Fruit fly (Drosophila melanogaster) whole organism, embryonic: Measurements from ENCODE around the gene pigs.

ENCODE experiments used
- Bdp1 ChIP-seq: fragments of 200-800 bp; sonication (Bioruptor generic); optimal IDR thresholded peaks from 3 replicates; lab custom pipeline; 2016; ENCODE audit warnings: missing biosample characterization, missing genetic modification characterization
- CG10209 ChIP-seq: fragments of 200-800 bp; sonication (Bioruptor generic); optimal IDR thresholded peaks from 3 replicates; lab custom pipeline; 2017; ENCODE audit warnings: missing biosample characterization, mild to moderate bottlenecking, missing genetic modification characterization, missing genetic modification reagents
- CG11695 ChIP-seq: fragments of 200-800 bp; sonication (Bioruptor generic); IDR thresholded peaks from 3 replicates; pipeline ENCODE4 v1.3.6; 2022; ENCODE audit warnings: missing biosample characterization, missing genetic modification characterization
- CG12744 ChIP-seq: fragments of 200-800 bp; sonication (Bioruptor generic); optimal IDR thresholded peaks from 2 replicates; lab custom pipeline; 2016; ENCODE audit warnings: missing biosample characterization, missing genetic modification characterization
- CG13123 ChIP-seq: fragments of 200-800 bp; sonication (Bioruptor generic); optimal IDR thresholded peaks from 2 replicates; lab custom pipeline; 2016; ENCODE audit warnings: missing biosample characterization, missing genetic modification characterization
- CG13296 ChIP-seq: fragments of 200-800 bp; sonication (Bioruptor generic); optimal IDR thresholded peaks from 3 replicates; lab custom pipeline; 2018; ENCODE audit warnings: missing biosample characterization, mild to moderate bottlenecking, missing genetic modification characterization
- CG14014 ChIP-seq: fragments of 200-800 bp; sonication (Bioruptor generic); IDR thresholded peaks from 2 replicates; pipeline ENCODE4 v1.3.6; 2022; ENCODE audit warnings: missing biosample characterization, missing genetic modification characterization
- CG15269 ChIP-seq: fragments of 200-800 bp; sonication (Bioruptor generic); optimal IDR thresholded peaks from 2 replicates; lab custom pipeline; 2018; ENCODE audit warnings: missing biosample characterization, mild to moderate bottlenecking, missing genetic modification characterization, moderate library complexity
- CG15696 ChIP-seq: fragments of 200-800 bp; sonication (Bioruptor generic); optimal IDR thresholded peaks from 2 replicates; lab custom pipeline; 2019; ENCODE audit warnings: missing biosample characterization, mild to moderate bottlenecking, missing genetic modification characterization, moderate library complexity
- CG16863 ChIP-seq: fragments of 200-800 bp; sonication (Bioruptor generic); optimal IDR thresholded peaks from 3 replicates; lab custom pipeline; 2016; ENCODE audit warnings: missing biosample characterization, missing genetic modification characterization
- CG18262 ChIP-seq: fragments of 200-800 bp; optimal IDR thresholded peaks from 3 replicates; lab custom pipeline; 2019; ENCODE audit warnings: missing biosample characterization, mild to moderate bottlenecking, missing genetic modification characterization, moderate library complexity
- CG18764 ChIP-seq: fragments of 200-800 bp; sonication (Bioruptor generic); optimal IDR thresholded peaks from 3 replicates; lab custom pipeline; 2016; ENCODE audit warnings: missing biosample characterization, missing genetic modification characterization
- CG2889 ChIP-seq: fragments of 200-800 bp; sonication (Bioruptor generic); IDR thresholded peaks from 3 replicates; pipeline ENCODE4 v1.3.6; 2022; ENCODE audit warnings: missing biosample characterization, missing genetic modification characterization
- CG31388 ChIP-seq: fragments of 200-800 bp; sonication (Bioruptor generic); optimal IDR thresholded peaks from 2 replicates; lab custom pipeline; 2016; ENCODE audit warnings: missing biosample characterization, missing genetic modification characterization
- CG43689 ChIP-seq: fragments of 200-800 bp; sonication (Bioruptor generic); IDR thresholded peaks from 2 replicates; pipeline ENCODE4 v1.3.6; 2022; ENCODE audit warnings: missing biosample characterization, missing genetic modification characterization
- CG4707 ChIP-seq: fragments of 200-800 bp; sonication (Bioruptor generic); optimal IDR thresholded peaks from 2 replicates; lab custom pipeline; 2018; ENCODE audit warnings: missing biosample characterization, mild to moderate bottlenecking, missing genetic modification characterization, moderate library complexity
- CG6765 ChIP-seq: fragments of 200-800 bp; sonication (Bioruptor generic); optimal IDR thresholded peaks from 3 replicates; lab custom pipeline; 2017; ENCODE audit warnings: missing biosample characterization, mild to moderate bottlenecking, missing genetic modification characterization
- CG7271 ChIP-seq: fragments of 200-800 bp; sonication (Bioruptor generic); optimal IDR thresholded peaks from 2 replicates; lab custom pipeline; 2018; ENCODE audit warnings: missing biosample characterization, mild to moderate bottlenecking, missing genetic modification characterization, moderate library complexity
- CG9797 ChIP-seq: fragments of 200-800 bp; sonication (Bioruptor generic); optimal IDR thresholded peaks from 3 replicates; lab custom pipeline; 2018; ENCODE audit warnings: missing biosample characterization, mild to moderate bottlenecking, missing genetic modification characterization
- CTCF ChIP-seq: fragments of 200-800 bp; sonication (Bioruptor generic); optimal IDR thresholded peaks from 2 replicates; lab custom pipeline; 2017; ENCODE audit warnings: missing biosample characterization, mild to moderate bottlenecking, missing genetic modification characterization, moderate library complexity
- Dad ChIP-seq: fragments of 200-800 bp; sonication (Bioruptor generic); optimal IDR thresholded peaks from 3 replicates; lab custom pipeline; 2016; ENCODE audit warnings: missing biosample characterization, missing genetic modification characterization
- Dp ChIP-seq: fragments of 200-800 bp; sonication (Bioruptor generic); optimal IDR thresholded peaks from 2 replicates; lab custom pipeline; 2018; ENCODE audit warnings: missing biosample characterization, mild to moderate bottlenecking, missing genetic modification characterization, moderate library complexity
- H2.0 ChIP-seq: fragments of 200-800 bp; sonication (Bioruptor generic); IDR thresholded peaks from 2 replicates; pipeline ENCODE4 v1.3.6; 2022; ENCODE audit warnings: missing biosample characterization, missing genetic modification characterization
- Lpt ChIP-seq: fragments of >200 bp; optimal IDR thresholded peaks from 2 replicates; lab custom pipeline; 2018; ENCODE audit warnings: missing biosample characterization, missing genetic modification characterization
- Med ChIP-seq: fragments of 200-800 bp; sonication (Bioruptor generic); peaks from one replicate; lab custom pipeline; 2016; ENCODE audit warnings: missing biosample characterization, missing genetic modification characterization, mild to moderate bottlenecking, inconsistent platforms, moderate library complexity
- NC2α ChIP-seq: fragments of 200-800 bp; sonication (Bioruptor generic); optimal IDR thresholded peaks from 2 replicates; lab custom pipeline; 2016; ENCODE audit warnings: missing biosample characterization, missing genetic modification characterization
- Oaz ChIP-seq: fragments of 200-800 bp; sonication (Bioruptor generic); IDR thresholded peaks from 2 replicates; pipeline ENCODE4 v1.3.6; 2022; ENCODE audit warnings: missing biosample characterization, missing genetic modification characterization
- Oli ChIP-seq: fragments of 200-800 bp; sonication (Bioruptor generic); optimal IDR thresholded peaks from 2 replicates; lab custom pipeline; 2018; ENCODE audit warnings: missing biosample characterization, mild to moderate bottlenecking, missing genetic modification characterization, moderate library complexity
- Ssrp ChIP-seq: fragments of 200-800 bp; sonication (Bioruptor generic); optimal IDR thresholded peaks from 2 replicates; lab custom pipeline; 2018; ENCODE audit warnings: missing biosample characterization, mild to moderate bottlenecking, missing genetic modification characterization, moderate library complexity
- Stat92E ChIP-seq, 3 experiments: fragments of >200 bp in 2 of 3; fragments of 200-800 bp in 1 of 3; sonication (Bioruptor generic) in 1 of 3; optimal IDR thresholded peaks; 2 replicates each; lab custom pipeline; 2017 to 2019; ENCODE audit warnings: missing biosample characterization in 3 of 3, missing genetic modification characterization in 3 of 3, mild to moderate bottlenecking in 1 of 3, moderate library complexity in 1 of 3
- Trl ChIP-seq, 3 experiments: fragments of >200 bp in 2 of 3; fragments of 200-800 bp in 1 of 3; sonication (Bioruptor generic) in 1 of 3; optimal IDR thresholded peaks; 2 replicates in 1 of 3; 3 replicates in 2 of 3; lab custom pipeline; 2016 to 2017; ENCODE audit warnings: missing biosample characterization in 1 of 3, missing genetic modification characterization in 1 of 3
- Xrp1 ChIP-seq: fragments of 200-800 bp; sonication (Bioruptor generic); IDR thresholded peaks from 2 replicates; pipeline ENCODE4 v1.3.6; 2022; ENCODE audit warnings: missing biosample characterization, missing genetic modification characterization
- ab ChIP-seq: fragments of 200-800 bp; sonication (Bioruptor generic); optimal IDR thresholded peaks from 2 replicates; lab custom pipeline; 2016; ENCODE audit warnings: missing biosample characterization, missing genetic modification characterization
- btn ChIP-seq: fragments of 200-800 bp; sonication (Bioruptor generic); optimal IDR thresholded peaks from 2 replicates; lab custom pipeline; 2016; ENCODE audit warnings: missing biosample characterization, missing genetic modification characterization
- cg ChIP-seq: fragments of 200-800 bp; sonication (Bioruptor generic); optimal IDR thresholded peaks from 3 replicates; lab custom pipeline; 2019; ENCODE audit warnings: missing biosample characterization, mild to moderate bottlenecking, missing genetic modification characterization, moderate library complexity
- crc ChIP-seq: fragments of 200-800 bp; sonication (Bioruptor generic); optimal IDR thresholded peaks from 2 replicates; lab custom pipeline; 2016; ENCODE audit warnings: missing biosample characterization, missing genetic modification characterization
- da ChIP-seq: fragments of 200-800 bp; sonication (Bioruptor generic); optimal IDR thresholded peaks from 2 replicates; lab custom pipeline; 2016; ENCODE audit warnings: missing biosample characterization, missing genetic modification characterization
- dimm ChIP-seq: fragments of 200-800 bp; sonication (Bioruptor generic); IDR thresholded peaks from 2 replicates; pipeline ENCODE4 v1.3.6; 2022; ENCODE audit warnings: missing biosample characterization, missing genetic modification characterization
- esg ChIP-seq: fragments of 200-800 bp; sonication (Bioruptor generic); conservative IDR thresholded peaks from 2 replicates; pipeline ENCODE4 v1.3.6; 2022; ENCODE audit warnings: missing biosample characterization, missing genetic modification characterization
- ken ChIP-seq: fragments of 200-800 bp; sonication (Bioruptor generic); IDR thresholded peaks from 3 replicates; pipeline ENCODE4 v1.3.6; 2022; ENCODE audit warnings: missing biosample characterization, missing genetic modification characterization
- mirr ChIP-seq: fragments of 200-800 bp; sonication (Bioruptor generic); optimal IDR thresholded peaks from 3 replicates; lab custom pipeline; 2018; ENCODE audit warnings: missing biosample characterization, mild to moderate bottlenecking, missing genetic modification characterization
- sna ChIP-seq: fragments of 200-800 bp; sonication (Bioruptor generic); IDR thresholded peaks from 2 replicates; pipeline ENCODE4 v1.3.6; 2022; ENCODE audit warnings: missing biosample characterization, missing genetic modification characterization; ENCODE audit not compliant: partially characterized antibody
- tap ChIP-seq: fragments of 200-800 bp; optimal IDR thresholded peaks from 3 replicates; lab custom pipeline; 2019; ENCODE audit warnings: missing biosample characterization, mild to moderate bottlenecking, missing genetic modification characterization, moderate library complexity
- tup ChIP-seq: fragments of 200-800 bp; sonication (Bioruptor generic); optimal IDR thresholded peaks from 2 replicates; lab custom pipeline; 2016; ENCODE audit warnings: missing biosample characterization, mild to moderate bottlenecking, missing genetic modification characterization, moderate library complexity
- usp ChIP-seq: fragments of >200 bp; optimal IDR thresholded peaks from 2 replicates; lab custom pipeline; 2017; ENCODE audit warnings: missing biosample characterization, missing genetic modification characterization
- wor ChIP-seq: fragments of 200-800 bp; sonication (Bioruptor generic); IDR thresholded peaks from 2 replicates; pipeline ENCODE4 v1.3.6; 2022; ENCODE audit warnings: missing biosample characterization, missing genetic modification characterization
- zfh1 ChIP-seq: fragments of 200-800 bp; sonication (Bioruptor generic); IDR thresholded peaks from 3 replicates; pipeline ENCODE4 v1.3.6; 2022; ENCODE audit warnings: missing biosample characterization, missing genetic modification characterization

Gene pigs

DNA sequence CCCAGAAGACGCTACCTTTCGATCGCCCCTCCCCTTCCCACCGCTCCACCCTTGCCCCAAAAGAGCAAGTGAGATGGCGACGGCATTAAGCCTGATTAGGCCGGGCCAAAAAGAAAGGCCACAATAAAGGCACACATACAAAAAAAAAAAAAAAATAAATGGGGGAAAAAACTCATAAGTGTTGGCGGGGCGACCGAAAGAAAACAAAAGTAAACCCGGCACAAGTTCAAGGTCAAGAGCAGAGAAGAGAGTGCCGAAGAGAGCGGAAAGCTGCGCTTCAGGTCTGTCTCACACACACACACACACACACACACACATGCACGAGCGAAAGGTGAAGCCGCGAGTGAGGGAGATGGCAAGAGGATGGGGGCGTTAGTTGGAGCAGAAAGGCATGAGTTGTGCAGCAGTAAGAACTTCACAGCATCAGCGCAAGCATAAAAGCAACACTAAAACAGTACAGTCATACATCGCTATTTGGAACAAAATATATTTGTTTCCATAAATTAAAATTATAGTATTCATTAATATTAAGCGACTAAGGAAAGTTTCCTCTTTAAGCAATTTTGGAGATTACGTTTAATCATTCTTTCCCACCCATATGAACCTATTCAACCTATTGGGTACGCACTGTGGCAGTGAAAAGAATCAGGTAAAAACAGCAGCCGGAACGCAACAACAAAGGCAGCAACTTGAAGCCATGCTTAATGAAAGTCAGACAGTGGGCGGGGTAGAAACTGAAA lies 24.3 kb downstream of the pigs start (continued):
- TF ChIP-seq tup (no peak), crc (no peak), NC2α (GFP tag; lab: Kevin White, UChicago) (no peak), Lpt (no peak), CG15696 (tag; lab: Kevin White, UChicago) (no peak), CG18764 (GFP tag; lab: Kevin White, UChicago) (no peak), Ssrp (tag; lab: Kevin White, UChicago) (peak; percentile 23), CG12744 (GFP tag; lab: Kevin White, UChicago) (no peak), CG7271 (tag; lab: Kevin White, UChicago) (no peak), dimm (GFP tag; lab: Robert Waterston, UW) (peak; percentile 11; the same call in 1 of the 2 replicates), Xrp1 (GFP tag; lab: Robert Waterston, UW) (peak; percentile 70), CG13123 (GFP tag; lab: Kevin White, UChicago) (no peak), tap (tag; lab: Kevin White, UChicago) (no peak), usp (GFP tag; lab: Kevin White, UChicago) (no peak), Trl (optimal IDR thresholded peaks at IDR 0.05; lab: Kevin White, UChicago) (peak in 1 of 2 experiments; percentile 19), Trl (GFP tag; optimal IDR thresholded peaks at IDR 0.05; lab: Kevin White, UChicago) (no peak), Dad (GFP tag; lab: Kevin White, UChicago) (no peak), CG2889 (GFP tag; lab: Robert Waterston, UW) (no peak), Stat92E (GFP tag; optimal IDR thresholded peaks at IDR 0.05; lab: Kevin White, UChicago) (no peak), Med (GFP tag; lab: Kevin White, UChicago) (peak; percentile 51), CG31388 (GFP tag; lab: Kevin White, UChicago) (no peak), Bdp1 (GFP tag; lab: Kevin White, UChicago) (no peak), CG16863 (GFP tag; lab: Kevin White, UChicago) (no peak), CG10209 (no peak), Oli (tag; lab: Kevin White, UChicago) (peak; percentile 24), CG18262 (tag; lab: Kevin White, UChicago) (peak; percentile 49), CG15269 (tag; lab: Kevin White, UChicago) (peak; percentile 15), zfh1 (GFP tag; lab: Robert Waterston, UW) (peak; percentile 70), ken (GFP tag; lab: Robert Waterston, UW) (no peak), sna (GFP tag; lab: Robert Waterston, UW) (no peak), Oaz (no peak), CTCF (GFP tag; lab: Kevin White, UChicago) (no peak), CG4707 (GFP tag; lab: Kevin White, UChicago) (no peak), btn (no peak), H2.0 (GFP tag; lab: Robert Waterston, UW) (no peak), mirr (GFP tag; lab: Kevin White, UChicago) (no peak), ab (GFP tag; lab: Kevin White, UChicago) (no peak), CG9797 (GFP tag; lab: Kevin White, UChicago) (no peak), cg (GFP tag; lab: Kevin White, UChicago) (peak; percentile 32), CG6765 (GFP tag; lab: Kevin White, UChicago) (no peak), Dp (no peak), esg (peak; percentile 34; the same call in 1 of the 2 replicates), da (GFP tag; lab: Kevin White, UChicago) (no peak), CG14014 (GFP tag; lab: Robert Waterston, UW) (no peak), CG43689 (GFP tag; lab: Robert Waterston, UW) (no peak), wor (GFP tag; lab: Robert Waterston, UW) (no peak; the same call in 1 of the 2 replicates), CG11695 (GFP tag; lab: Robert Waterston, UW) (peak; percentile 31; the same call in 1 of the 3 replicates), CG13296 (no peak)
